Fruit fly (Drosophila melanogaster) whole organism, prepupa: ENCODE measurements around the gene CG11563.

Source experiments
- CG10631 ChIP-seq: fragments of 200-800 bp; sonication (Bioruptor generic); optimal IDR thresholded peaks from 2 replicates; lab custom pipeline; 2016; ENCODE audit warnings: missing biosample characterization, missing genetic modification characterization
- CG10669 ChIP-seq: fragments of 200-800 bp; sonication (Bioruptor generic); optimal IDR thresholded peaks from 3 replicates; lab custom pipeline; 2018; ENCODE audit warnings: missing biosample characterization, mild to moderate bottlenecking, missing genetic modification characterization, moderate library complexity
- CG11294 ChIP-seq: fragments of 200-800 bp; sonication (Bioruptor generic); IDR thresholded peaks from 2 replicates; pipeline ENCODE4 v1.3.6; 2022; ENCODE audit warnings: missing biosample characterization, missing genetic modification characterization
- CG11762 ChIP-seq: fragments of 200-800 bp; sonication (Bioruptor generic); optimal IDR thresholded peaks from 3 replicates; lab custom pipeline; 2016; ENCODE audit warnings: missing biosample characterization, missing genetic modification characterization; ENCODE audit not compliant: insufficient read depth
- CG3032 ChIP-seq: fragments of 200-800 bp; optimal IDR thresholded peaks from 2 replicates; lab custom pipeline; 2019; ENCODE audit warnings: missing biosample characterization, mild to moderate bottlenecking, missing genetic modification characterization, moderate library complexity
- CG31627 ChIP-seq: fragments of 200-800 bp; sonication (Bioruptor generic); optimal IDR thresholded peaks from 3 replicates; lab custom pipeline; 2016; ENCODE audit warnings: missing biosample characterization, missing genetic modification characterization
- CG34406 ChIP-seq: fragments of 200-800 bp; sonication (Bioruptor generic); optimal IDR thresholded peaks from 3 replicates; lab custom pipeline; 2016; ENCODE audit warnings: missing biosample characterization, missing genetic modification characterization
- CG3919 ChIP-seq: fragments of 200-800 bp; sonication (Bioruptor generic); optimal IDR thresholded peaks from 3 replicates; lab custom pipeline; 2016; ENCODE audit warnings: missing biosample characterization, missing genetic modification characterization
- CG4318 ChIP-seq: fragments of 200-800 bp; sonication (Bioruptor generic); optimal IDR thresholded peaks from 3 replicates; lab custom pipeline; 2017; ENCODE audit warnings: missing biosample characterization, mild to moderate bottlenecking, missing genetic modification characterization
- CG6163 ChIP-seq: fragments of 200-800 bp; sonication (Bioruptor generic); IDR thresholded peaks from 3 replicates; pipeline ENCODE4 v1.3.6; 2022; ENCODE audit warnings: missing biosample characterization, missing genetic modification characterization
- CG6792 ChIP-seq: fragments of 200-800 bp; sonication (Bioruptor generic); optimal IDR thresholded peaks from 3 replicates; lab custom pipeline; 2016; ENCODE audit warnings: missing biosample characterization, missing genetic modification characterization
- CG6854 ChIP-seq: fragments of 200-800 bp; sonication (Bioruptor generic); optimal IDR thresholded peaks from 2 replicates; lab custom pipeline; 2017; ENCODE audit warnings: missing biosample characterization, mild to moderate bottlenecking, missing genetic modification characterization
- CG8119 ChIP-seq: fragments of 200-800 bp; sonication (Bioruptor generic); IDR thresholded peaks from 3 replicates; pipeline ENCODE4 v1.3.6; 2022; ENCODE audit warnings: missing biosample characterization, missing genetic modification characterization
- CG8319 ChIP-seq: fragments of 200-800 bp; sonication (Bioruptor generic); optimal IDR thresholded peaks from 3 replicates; lab custom pipeline; 2016; ENCODE audit warnings: missing biosample characterization, missing genetic modification characterization
- Eip75B ChIP-seq: fragments of 200-800 bp; sonication (Bioruptor generic); optimal IDR thresholded peaks from 3 replicates; lab custom pipeline; 2016; ENCODE audit warnings: missing biosample characterization, missing genetic modification characterization
- Eip78C ChIP-seq: fragments of 200-800 bp; sonication (Bioruptor generic); peaks from one replicate; lab custom pipeline; 2016; ENCODE audit warnings: missing biosample characterization, missing genetic modification characterization
- Eip93F ChIP-seq: fragments of 200-800 bp; sonication (Bioruptor generic); optimal IDR thresholded peaks from 2 replicates; lab custom pipeline; 2016; ENCODE audit warnings: missing biosample characterization, mild to moderate bottlenecking, missing genetic modification characterization
- Ets96B ChIP-seq: fragments of 200-800 bp; optimal IDR thresholded peaks from 2 replicates; lab custom pipeline; 2019; ENCODE audit warnings: missing biosample characterization, mild to moderate bottlenecking, missing genetic modification characterization, moderate library complexity
- Gug ChIP-seq: fragments of 200-800 bp; sonication (Bioruptor generic); IDR thresholded peaks from 2 replicates; pipeline ENCODE4 v1.3.6; 2022; ENCODE audit warnings: missing biosample characterization, missing genetic modification characterization
- Hr38 ChIP-seq: sonication (Bioruptor generic); optimal IDR thresholded peaks from 2 replicates; lab custom pipeline; 2016; ENCODE audit warnings: missing biosample characterization, missing genetic modification characterization
- Lpt ChIP-seq: fragments of 200-800 bp; sonication (Bioruptor generic); optimal IDR thresholded peaks from 3 replicates; lab custom pipeline; 2016; ENCODE audit warnings: missing biosample characterization, missing genetic modification characterization
- Met ChIP-seq: fragments of 200-800 bp; sonication (Bioruptor generic); optimal IDR thresholded peaks from 3 replicates; lab custom pipeline; 2016; ENCODE audit warnings: missing biosample characterization, missing genetic modification characterization
- OdsH ChIP-seq: fragments of 200-800 bp; sonication (Bioruptor generic); optimal IDR thresholded peaks from 3 replicates; lab custom pipeline; 2016; ENCODE audit warnings: missing biosample characterization, missing genetic modification characterization
- Smox ChIP-seq: fragments of 200-800 bp; sonication (Bioruptor generic); optimal IDR thresholded peaks from 3 replicates; lab custom pipeline; 2016; ENCODE audit warnings: missing biosample characterization, missing genetic modification characterization
- Sox15 ChIP-seq: fragments of 200-800 bp; sonication (Bioruptor generic); optimal IDR thresholded peaks from 3 replicates; lab custom pipeline; 2016; ENCODE audit warnings: missing biosample characterization, missing genetic modification characterization
- dac ChIP-seq: fragments of 200-800 bp; sonication (Bioruptor generic); optimal IDR thresholded peaks from 2 replicates; lab custom pipeline; 2017; ENCODE audit warnings: missing biosample characterization, mild to moderate bottlenecking, missing genetic modification characterization
- eg ChIP-seq: fragments of 200-800 bp; sonication (Bioruptor generic); IDR thresholded peaks from 3 replicates; pipeline ENCODE4 v1.3.6; 2022; ENCODE audit warnings: missing biosample characterization, missing genetic modification characterization
- fd59A ChIP-seq: fragments of 200-800 bp; sonication (Bioruptor generic); optimal IDR thresholded peaks from 2 replicates; lab custom pipeline; 2017; ENCODE audit warnings: missing biosample characterization, mild to moderate bottlenecking, missing genetic modification characterization, missing genetic modification reagents
- net ChIP-seq: fragments of 200-800 bp; sonication (Bioruptor generic); optimal IDR thresholded peaks from 3 replicates; lab custom pipeline; 2016; ENCODE audit warnings: missing biosample characterization, missing genetic modification characterization
- pdm3 ChIP-seq: fragments of 200-800 bp; sonication (Bioruptor generic); optimal IDR thresholded peaks from 3 replicates; lab custom pipeline; 2016; ENCODE audit warnings: missing biosample characterization, missing genetic modification characterization
- salr ChIP-seq, 2 experiments: fragments of 200-800 bp; sonication (Bioruptor generic); optimal IDR thresholded peaks; 3 replicates each; lab custom pipeline; 2016 to 2018; ENCODE audit warnings: missing biosample characterization in 2 of 2, missing genetic modification characterization in 2 of 2, mild to moderate bottlenecking in 1 of 2
- spab ChIP-seq: fragments of 200-800 bp; sonication (Bioruptor generic); optimal IDR thresholded peaks from 2 replicates; lab custom pipeline; 2017; ENCODE audit warnings: missing biosample characterization, mild to moderate bottlenecking, missing genetic modification characterization, missing genetic modification reagents
- ss ChIP-seq, 2 experiments: fragments of 200-800 bp; sonication (Bioruptor generic); optimal IDR thresholded peaks; 2 replicates in 1 of 2; 3 replicates in 1 of 2; lab custom pipeline; 2017 to 2018; ENCODE audit warnings: mild to moderate bottlenecking in 2 of 2, missing biosample characterization in 2 of 2, missing genetic modification characterization in 2 of 2, moderate library complexity in 1 of 2
- svp ChIP-seq: fragments of 200-800 bp; sonication (Bioruptor generic); peaks from one replicate; lab custom pipeline; 2016; ENCODE audit warnings: missing biosample characterization, missing genetic modification characterization
- vri ChIP-seq: fragments of 200-800 bp; sonication (Bioruptor generic); optimal IDR thresholded peaks from 3 replicates; lab custom pipeline; 2016; ENCODE audit warnings: missing biosample characterization, mild to moderate bottlenecking, missing genetic modification characterization

Gene CG11563

dm6 chr3R:31726286-31726685, 10.5 kb upstream of the CG11563 start:
- TF ChIP-seq Ets96B (tag; lab: Kevin White, UChicago) (no peak), pdm3 (no peak)

dm6 chr3R:31727773-31728172, 9.1 kb upstream of the CG11563 start:
- TF ChIP-seq CG11762 (GFP tag; lab: Kevin White, UChicago) (no peak), Sox15 (GFP tag; lab: Kevin White, UChicago) (no peak), CG4318 (GFP tag; lab: Kevin White, UChicago) (no peak), net (no peak), dac (GFP tag; lab: Kevin White, UChicago) (no peak), svp (GFP tag; lab: Kevin White, UChicago) (no peak), CG10631 (GFP tag; lab: Kevin White, UChicago) (no peak), CG10669 (GFP tag; lab: Kevin White, UChicago) (no peak), Gug (GFP tag; lab: Robert Waterston, UW) (no peak), Eip75B (GFP tag; lab: Kevin White, UChicago) (no peak), vri (GFP tag; lab: Kevin White, UChicago) (no peak), fd59A (GFP tag; lab: Kevin White, UChicago) (no peak), pdm3 (no peak), spab (GFP tag; lab: Kevin White, UChicago) (no peak), CG6163 (GFP tag; lab: Robert Waterston, UW) (no peak), Smox (GFP tag; lab: Kevin White, UChicago) (no peak), Eip93F (GFP tag; lab: Kevin White, UChicago) (no peak)

- no peak for TF ChIP-seq CG3032 (tag; lab: Kevin White, UChicago)
- TF ChIP-seq CG3919 (GFP tag; lab: Kevin White, UChicago): no peak
- TF ChIP-seq Gug (GFP tag; lab: Robert Waterston, UW): peak; percentile 10; the same call in 1 of the 2 replicates
- TF ChIP-seq CG8119 (GFP tag; lab: Robert Waterston, UW): no peak
- no peak for TF ChIP-seq CG11294 (GFP tag; lab: Robert Waterston, UW)
- TF ChIP-seq Hr38 (GFP tag; lab: Kevin White, UChicago): no peak
Measured at dm6 chr3R:31738060-31738619, 1.3 kb downstream of the CG11563 start, which contains the start of gene eEF1alpha2. eEF1alpha2 (plus strand) TSS chr3R:31738468.

dm6 chr3R:31739067-31739786, 2.4 kb downstream of the CG11563 start:
- no peak for TF ChIP-seq CG31627 (GFP tag; lab: Kevin White, UChicago)
- no peak for TF ChIP-seq CG4318 (GFP tag; lab: Kevin White, UChicago)
- no peak for TF ChIP-seq CG11294 (GFP tag; lab: Robert Waterston, UW)
- no peak for TF ChIP-seq CG34406 (GFP tag; lab: Kevin White, UChicago)
- TF ChIP-seq Eip75B (GFP tag; lab: Kevin White, UChicago): no peak
- no peak for TF ChIP-seq Eip78C (GFP tag; lab: Kevin White, UChicago)
- TF ChIP-seq CG6792 (GFP tag; lab: Kevin White, UChicago): no peak
- no peak for TF ChIP-seq OdsH
- TF ChIP-seq ss (GFP tag; optimal IDR thresholded peaks at IDR 0.05; lab: Kevin White, UChicago): no peak
- TF ChIP-seq dac (GFP tag; lab: Kevin White, UChicago): no peak
- TF ChIP-seq CG6163 (GFP tag; lab: Robert Waterston, UW): no peak
- no peak for TF ChIP-seq Lpt (GFP tag; lab: Kevin White, UChicago)
- TF ChIP-seq salr (GFP tag; optimal IDR thresholded peaks at IDR 0.05; lab: Kevin White, UChicago): no peak
- no peak for TF ChIP-seq svp (GFP tag; lab: Kevin White, UChicago)
- TF ChIP-seq eg: no peak
- TF ChIP-seq Met (GFP tag; lab: Kevin White, UChicago): no peak
- TF ChIP-seq CG8319 (GFP tag; lab: Kevin White, UChicago): no peak
- TF ChIP-seq CG6854 (GFP tag; lab: Kevin White, UChicago): no peak
- no peak for TF ChIP-seq pdm3
- TF ChIP-seq vri (GFP tag; lab: Kevin White, UChicago): no peak
